Worm (Caenorhabditis elegans): ENCODE measurements around the gene C37C3.9.

Gene C37C3.9

DNA sequence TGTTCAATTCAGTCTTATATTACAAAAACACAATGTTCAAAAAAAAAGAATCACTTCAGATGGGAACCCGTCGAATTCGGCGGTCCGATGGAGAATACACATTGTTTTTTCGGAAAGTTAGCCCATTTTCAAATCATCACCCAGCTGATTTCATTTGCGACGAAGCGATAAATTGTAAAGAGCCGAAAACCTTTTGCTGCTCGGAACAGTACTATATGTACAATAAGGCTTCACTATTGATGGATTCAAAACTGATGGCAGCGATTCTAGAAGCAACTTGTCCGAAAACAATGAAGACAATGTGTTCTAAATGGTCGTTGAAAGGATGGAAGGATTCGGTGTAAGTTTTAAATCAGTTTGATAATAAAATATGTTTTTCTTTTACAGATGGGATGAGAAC lies 3.4 kb upstream of the C37C3.9 start, which contains the start of gene C37C3.1 (continued):
- TF ChIP-seq atf-7 (tag; optimal IDR thresholded peaks at IDR 0.05), result peak; percentile 4
- TF ChIP-seq hmg-20 (GFP tag; IDR thresholded peaks at IDR 0.05), result peak; percentile 70
- TF ChIP-seq ccch-3 (GFP tag; optimal IDR thresholded peaks at IDR 0.05), result no peak
- peak; percentile 85 for TF ChIP-seq repo-1 (tag; optimal IDR thresholded peaks at IDR 0.05)
- no peak for TF ChIP-seq ZK185.1 (tag; optimal IDR thresholded peaks at IDR 0.05; ENCODE audit: poor library complexity, severe bottlenecking)
- no peak for TF ChIP-seq cebp-2 (GFP tag; IDR thresholded peaks at IDR 0.05)
- no peak for TF ChIP-seq mel-28 (tag; optimal IDR thresholded peaks at IDR 0.05; ENCODE audit: borderline replicate concordance)
- TF ChIP-seq F37B4.10 (GFP tag; IDR thresholded peaks at IDR 0.05), result no peak
- 0 out of 2 replicates have a peak, but pooled peaks have one; percentile 35 for TF ChIP-seq ceh-100 (GFP tag; IDR thresholded peaks at IDR 0.05)
- peak; percentile 45 for TF ChIP-seq madf-6 (GFP tag; IDR thresholded peaks at IDR 0.05)
- TF ChIP-seq ceh-27 (GFP tag; optimal IDR thresholded peaks at IDR 0.05), result no peak
- TF ChIP-seq snpc-1.1 (tag; optimal IDR thresholded peaks at IDR 0.05; ENCODE audit: insufficient read depth), result peak; percentile 1
- no peak for TF ChIP-seq let-607 (tag; optimal IDR thresholded peaks at IDR 0.05)
- no peak for TF ChIP-seq egl-18 (GFP tag; IDR thresholded peaks at IDR 0.05)
- no peak for TF ChIP-seq ceh-79 (tag; optimal IDR thresholded peaks at IDR 0.05)
- TF ChIP-seq aptf-2 (GFP tag; conservative IDR thresholded peaks at IDR 0.05), result no peak
- TF ChIP-seq nfyb-1 (GFP tag; IDR thresholded peaks at IDR 0.05), result peak; percentile 85
- peak; percentile 9 for TF ChIP-seq snpc-4 (GFP tag; optimal IDR thresholded peaks at IDR 0.05)
- peak in 2 of 4 experiments; percentile 24 to 39 for TF ChIP-seq snpc-4 (tag; optimal IDR thresholded peaks at IDR 0.05)
- TF ChIP-seq nhr-90 (tag; optimal IDR thresholded peaks at IDR 0.05), result no peak
- no peak for TF ChIP-seq ets-4 (GFP tag; optimal IDR thresholded peaks at IDR 0.05)
- TF ChIP-seq nfya-2 (GFP tag; IDR thresholded peaks at IDR 0.05), result no peak
- TF ChIP-seq hmg-1.2 (GFP tag; IDR thresholded peaks at IDR 0.05), result 0 out of 2 replicates have a peak, but pooled peaks have one; percentile 8
- no peak for TF ChIP-seq ztf-3 (GFP tag; optimal IDR thresholded peaks at IDR 0.05)
- TF ChIP-seq lin-40 (tag; optimal IDR thresholded peaks at IDR 0.05), result peak; percentile 3
- no peak for TF ChIP-seq rcor-1 (GFP tag; IDR thresholded peaks at IDR 0.05)
- TF ChIP-seq K11D2.4 (GFP tag; IDR thresholded peaks at IDR 0.05), result no peak
- TF ChIP-seq bed-1 (GFP tag; IDR thresholded peaks at IDR 0.05), result no peak
- TF ChIP-seq attf-5 (GFP tag; optimal IDR thresholded peaks at IDR 0.05), result no peak
- TF ChIP-seq F52B5.7 (tag; optimal IDR thresholded peaks at IDR 0.05), result no peak
- no peak for TF ChIP-seq ceh-91 (GFP tag; IDR thresholded peaks at IDR 0.05)
- TF ChIP-seq D2030.7 (GFP tag; IDR thresholded peaks at IDR 0.05), result 0 out of 2 replicates have a peak, but pooled peaks have one; percentile 19
- TF ChIP-seq ztf-25 (GFP tag; IDR thresholded peaks at IDR 0.05), result no peak
- TF ChIP-seq xnd-1 (tag; optimal IDR thresholded peaks at IDR 0.05), result no peak
- 0 out of 2 replicates have a peak, but pooled peaks have one; percentile 9 for TF ChIP-seq let-526 (GFP tag; IDR thresholded peaks at IDR 0.05)
- TF ChIP-seq attf-3 (GFP tag; conservative IDR thresholded peaks at IDR 0.05), result no peak
- TF ChIP-seq Y79H2A.3 (GFP tag; conservative IDR thresholded peaks at IDR 0.05), result no peak
- TF ChIP-seq hrde-1 (tag; optimal IDR thresholded peaks at IDR 0.05; ENCODE audit: borderline replicate concordance), result peak; percentile 75
- TF ChIP-seq attf-6 (GFP tag; IDR thresholded peaks at IDR 0.05), result peak; percentile 18; the same call in 1 of the 2 replicates
- TF ChIP-seq ceh-40 (GFP tag; IDR thresholded peaks at IDR 0.05), result no peak
- no peak for TF ChIP-seq Y53F4B.3 (GFP tag; IDR thresholded peaks at IDR 0.05)
- no peak for TF ChIP-seq nhr-179 (tag; optimal IDR thresholded peaks at IDR 0.05)
- 0 out of 2 replicates have a peak, but pooled peaks have one; percentile 40 for TF ChIP-seq nhr-120 (GFP tag; IDR thresholded peaks at IDR 0.05)
- TF ChIP-seq Y67H2A.10 (GFP tag; conservative IDR thresholded peaks at IDR 0.05), result no peak
- TF ChIP-seq lir-1 (GFP tag; conservative IDR thresholded peaks at IDR 0.05), result no peak
- TF ChIP-seq C06A6.2 (GFP tag; conservative IDR thresholded peaks at IDR 0.05), result no peak
- TF ChIP-seq chd-7 (tag; optimal IDR thresholded peaks at IDR 0.05), result peak; percentile 75
- no peak for TF ChIP-seq ztf-26 (tag; optimal IDR thresholded peaks at IDR 0.05)
- peak; percentile 9 for TF ChIP-seq lin-54 (GFP tag; optimal IDR thresholded peaks at IDR 0.05)
